Worm (Caenorhabditis elegans) whole organism, early embryonic: Measurements from ENCODE around the gene msp-31.

Experiments used
- B0310.2 ChIP-seq: sonication (generic microtip); optimal IDR thresholded peaks from 2 replicates; lab custom pipeline; 2016; ENCODE audit warnings: mild to moderate bottlenecking, missing genetic modification characterization, missing compliant biosample characterization
- F13C5.2 ChIP-seq: sonication (generic microtip); optimal IDR thresholded peaks from 2 replicates; lab custom pipeline; 2017; ENCODE audit warnings: mild to moderate bottlenecking, missing genetic modification characterization, inconsistent platforms, missing compliant biosample characterization
- aly-1 ChIP-seq: sonication (generic microtip); optimal IDR thresholded peaks from 2 replicates; lab custom pipeline; 2016; ENCODE audit warnings: missing genetic modification characterization, missing compliant biosample characterization
- ama-1 ChIP-seq: fragments of 150-350 bp; optimal IDR thresholded peaks from 2 replicates; lab custom pipeline; 2014
- ceh-13 ChIP-seq: fragments of 200-800 bp; sonication (Bioruptor generic); optimal IDR thresholded peaks from 2 replicates; lab custom pipeline; 2018; ENCODE audit warnings: mild to moderate bottlenecking, missing genetic modification characterization, missing compliant biosample characterization
- ceh-36 ChIP-seq: sonication (generic microtip); optimal IDR thresholded peaks from 2 replicates; lab custom pipeline; 2016; ENCODE audit warnings: missing genetic modification characterization, inconsistent platforms, missing compliant biosample characterization
- ets-7 ChIP-seq: sonication (generic microtip); optimal IDR thresholded peaks from 2 replicates; lab custom pipeline; 2016; ENCODE audit warnings: missing genotype, missing genetic modification characterization, missing compliant biosample characterization
- flt-1 ChIP-seq: fragments of 200-800 bp; sonication (Bioruptor generic); IDR thresholded peaks from 2 replicates; pipeline ENCODE4 v1.3.6; 2022; ENCODE audit warnings: missing genetic modification characterization, missing compliant biosample characterization
- hmbx-1 ChIP-seq: sonication (generic microtip); optimal IDR thresholded peaks from 2 replicates; lab custom pipeline; 2016; ENCODE audit warnings: mild to moderate bottlenecking, missing genetic modification characterization, missing compliant biosample characterization
- hmg-4 ChIP-seq: fragments of 200-800 bp; sonication (Bioruptor generic); optimal IDR thresholded peaks from 2 replicates; lab custom pipeline; 2018; ENCODE audit warnings: mild to moderate bottlenecking, missing genetic modification characterization, missing compliant biosample characterization
- hnd-1 ChIP-seq: sonication (generic microtip); optimal IDR thresholded peaks from 2 replicates; lab custom pipeline; 2016; ENCODE audit warnings: missing genetic modification characterization, missing compliant biosample characterization
- pes-1 ChIP-seq: fragments of 200-800 bp; sonication (Bioruptor generic); IDR thresholded peaks from 2 replicates; pipeline ENCODE4 v1.3.6; 2022; ENCODE audit warnings: missing genetic modification reagents, missing genetic modification characterization, missing compliant biosample characterization
- scrt-1 ChIP-seq: fragments of 200-800 bp; sonication (Bioruptor generic); IDR thresholded peaks from 2 replicates; pipeline ENCODE4 v1.3.6; 2022; ENCODE audit warnings: missing genetic modification characterization, missing compliant biosample characterization
- sea-1 ChIP-seq: fragments of 200-800 bp; sonication (Bioruptor generic); conservative IDR thresholded peaks from 2 replicates; pipeline ENCODE4 v1.3.6; 2022; ENCODE audit warnings: missing genetic modification characterization, missing compliant biosample characterization
- tbx-11 ChIP-seq: fragments of 200-800 bp; sonication (Bioruptor generic); IDR thresholded peaks from 2 replicates; pipeline ENCODE4 v1.3.6; 2022; ENCODE audit warnings: missing genetic modification characterization, missing compliant biosample characterization
- tbx-37 ChIP-seq: fragments of 200-800 bp; sonication (Bioruptor generic); conservative IDR thresholded peaks from 2 replicates; pipeline ENCODE4 v1.3.6; 2022; ENCODE audit warnings: missing genetic modification reagents, missing genetic modification characterization, missing compliant biosample characterization
- tra-4 ChIP-seq: sonication (generic microtip); optimal IDR thresholded peaks from 2 replicates; lab custom pipeline; 2017; ENCODE audit warnings: missing genetic modification characterization, missing compliant biosample characterization

msp-31 gene

DNA sequence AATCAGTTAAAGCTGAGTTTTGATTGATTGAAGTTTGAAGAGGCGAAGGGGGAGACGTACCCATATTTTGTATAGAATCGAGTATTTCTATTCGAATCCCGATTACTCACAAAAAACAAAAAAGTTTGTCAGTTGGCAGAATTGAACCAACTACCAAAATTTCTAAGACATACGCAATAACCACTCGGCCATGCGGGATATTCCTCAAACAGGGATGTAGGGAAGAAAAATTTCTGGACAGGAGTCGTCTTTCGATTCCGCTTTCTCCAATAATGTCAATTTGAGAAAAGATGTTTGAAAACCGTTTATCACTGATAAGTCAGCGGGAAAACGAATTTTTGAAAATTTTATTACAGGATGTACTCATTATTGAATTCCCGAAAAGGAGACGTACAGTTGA lies 12.0 kb upstream of the msp-31 start:
- TF ChIP-seq flt-1 (GFP tag; lab: Robert Waterston, UW) (peak; percentile 71), sea-1 (GFP tag; lab: Robert Waterston, UW) (0 out of 2 replicates have a peak, but pooled peaks have one; percentile 52), pes-1 (GFP tag; lab: Robert Waterston, UW) (peak; percentile 75; the same call in 1 of the 2 replicates), tbx-37 (peak; percentile 64), tbx-11 (GFP tag; lab: Robert Waterston, UW) (peak; percentile 64; the same call in 1 of the 2 replicates)

DNA sequence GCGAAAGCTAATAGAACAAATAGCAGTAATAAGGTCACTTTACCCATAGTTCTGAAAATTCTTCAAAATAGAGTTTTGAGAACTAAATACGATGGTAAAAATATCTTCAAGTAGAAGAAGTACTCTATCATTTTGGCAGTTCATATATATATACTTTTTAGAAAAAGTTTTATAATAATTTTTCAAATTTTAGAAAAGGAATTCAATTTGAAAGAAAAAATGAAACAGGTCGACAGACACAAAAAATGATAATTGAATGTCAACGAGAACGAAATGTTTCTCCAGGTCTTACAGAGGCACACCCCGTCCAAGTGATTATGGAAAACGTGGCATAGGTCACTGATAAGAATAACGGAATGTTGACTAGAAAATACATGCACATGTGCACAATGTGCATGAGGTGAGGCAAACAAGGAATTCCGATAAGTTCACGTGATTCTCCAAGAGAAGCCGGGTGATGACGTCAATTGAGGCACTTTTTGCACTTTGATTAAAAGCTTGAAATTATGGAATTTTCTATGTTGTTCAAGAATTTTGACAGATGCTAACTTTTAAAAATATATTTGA lies 8.9 kb upstream of the msp-31 start, which contains the start of gene aagr-2:
Gene aagr-2 (minus strand): TSS at position 51 of the 567 bp plus-strand sequence.
- no peak for TF ChIP-seq aly-1 (tag; lab: Kevin White, UChicago)
- TF ChIP-seq pes-1 (GFP tag; lab: Robert Waterston, UW): no peak
- TF ChIP-seq tbx-11 (GFP tag; lab: Robert Waterston, UW): no peak
- TF ChIP-seq ceh-13 (GFP tag; lab: Kevin White, UChicago): no peak
- no peak for TF ChIP-seq scrt-1

DNA sequence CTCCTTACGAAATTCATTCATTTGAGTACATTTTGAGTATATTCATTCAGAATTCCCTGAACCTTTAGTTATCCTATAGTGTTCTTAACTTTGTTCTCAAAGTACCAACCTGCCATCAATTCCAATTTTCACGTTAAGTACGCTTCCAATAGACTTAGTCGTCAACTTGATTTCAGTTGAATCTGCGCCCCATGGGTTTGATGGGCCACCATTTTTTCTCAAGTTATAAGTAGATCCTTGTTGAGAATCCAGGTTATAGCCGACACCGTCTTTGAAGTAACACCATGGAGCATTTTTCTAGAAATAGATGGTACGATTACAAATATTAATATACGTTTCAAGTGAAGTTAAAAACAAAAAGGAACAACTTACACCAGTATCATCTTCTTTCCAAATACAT lies 8.4 kb upstream of the msp-31 start:
- TF ChIP-seq B0310.2 (tag; lab: Kevin White, UChicago) (no peak), scrt-1 (no peak)

DNA sequence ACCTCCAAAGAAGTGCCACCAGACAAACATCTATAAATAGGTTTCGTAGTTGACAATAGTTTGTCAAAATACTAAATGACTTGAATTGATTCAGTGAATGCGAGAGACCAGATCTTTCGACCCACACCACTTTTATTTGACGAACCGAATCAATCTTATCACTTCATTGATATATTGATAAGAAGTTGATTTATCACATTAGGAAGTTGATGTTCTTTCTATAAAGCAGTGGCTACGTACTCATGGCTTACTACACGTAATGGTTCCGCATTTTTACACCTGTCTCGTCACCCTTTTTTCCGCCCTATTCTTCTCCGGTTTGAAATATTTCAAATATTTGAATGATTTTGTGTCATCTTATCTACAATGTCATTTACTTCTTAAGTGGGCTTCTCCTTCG lies 4.2 kb upstream of the msp-31 start:
- TF ChIP-seq ama-1 (lab: Kevin White, UChicago): no peak
- TF ChIP-seq tbx-37: no peak
- TF ChIP-seq ets-7 (tag; lab: Kevin White, UChicago): no peak
- no peak for TF ChIP-seq ceh-36

DNA sequence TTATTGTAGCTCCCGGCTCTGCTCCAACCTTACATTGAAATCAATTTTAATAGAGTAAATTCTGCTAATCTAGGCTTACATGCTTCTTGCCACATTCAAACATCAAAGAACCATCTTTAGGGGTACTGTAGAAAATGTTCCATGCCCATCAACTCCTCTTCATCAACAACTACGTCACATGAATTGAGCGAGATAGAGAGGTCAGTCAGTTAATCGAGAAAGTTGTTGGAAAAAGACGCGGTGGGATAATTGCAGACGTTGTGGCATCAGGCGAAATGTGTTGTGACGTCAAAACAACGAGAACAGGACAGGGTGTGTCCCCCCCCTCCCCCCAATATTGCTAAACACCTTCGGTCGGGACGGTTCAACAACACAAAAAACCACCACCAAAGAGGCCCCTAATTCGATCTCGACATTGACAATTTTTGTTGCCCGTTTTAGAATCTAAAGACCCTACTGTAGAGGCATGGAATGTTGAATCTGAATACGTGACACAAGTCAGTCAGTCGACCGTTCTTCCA lies 2.2 kb upstream of the msp-31 start:
- TF ChIP-seq sea-1 (GFP tag; lab: Robert Waterston, UW): no peak
- TF ChIP-seq ceh-36: no peak
- no peak for TF ChIP-seq aly-1 (tag; lab: Kevin White, UChicago)
- TF ChIP-seq ets-7 (tag; lab: Kevin White, UChicago): no peak
- TF ChIP-seq tbx-11 (GFP tag; lab: Robert Waterston, UW): no peak
- TF ChIP-seq tbx-37: no peak
- no peak for TF ChIP-seq pes-1 (GFP tag; lab: Robert Waterston, UW)
- no peak for TF ChIP-seq hmbx-1 (tag; lab: Kevin White, UChicago)
- no peak for TF ChIP-seq hnd-1 (tag; lab: Kevin White, UChicago)
- no peak for TF ChIP-seq ceh-13 (GFP tag; lab: Kevin White, UChicago)
- TF ChIP-seq F13C5.2 (tag; lab: Kevin White, UChicago): no peak
- no peak for TF ChIP-seq tra-4 (tag; lab: Kevin White, UChicago)

DNA sequence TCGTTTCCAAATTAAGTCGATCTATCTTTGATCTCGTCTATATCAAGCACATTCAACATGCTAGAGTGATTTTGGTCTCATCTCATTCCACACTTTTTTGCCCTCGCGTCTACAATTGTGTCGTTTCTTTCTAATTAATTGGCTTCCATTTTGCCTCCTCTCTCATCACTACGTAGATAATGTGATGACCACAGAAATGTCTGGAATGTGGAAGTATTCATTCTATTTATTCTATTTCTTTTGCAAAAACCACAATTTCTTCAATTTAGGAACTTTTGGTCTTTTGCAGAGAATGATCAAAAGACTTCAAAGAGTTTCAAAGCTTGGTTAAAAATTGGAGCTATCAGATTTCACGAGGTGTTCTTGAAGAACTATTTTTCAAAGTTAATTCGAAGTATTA lies 790 bp downstream of the msp-31 start:
- no peak for TF ChIP-seq ama-1 (lab: Kevin White, UChicago)
- TF ChIP-seq ceh-36: no peak
- TF ChIP-seq tbx-37: no peak

DNA sequence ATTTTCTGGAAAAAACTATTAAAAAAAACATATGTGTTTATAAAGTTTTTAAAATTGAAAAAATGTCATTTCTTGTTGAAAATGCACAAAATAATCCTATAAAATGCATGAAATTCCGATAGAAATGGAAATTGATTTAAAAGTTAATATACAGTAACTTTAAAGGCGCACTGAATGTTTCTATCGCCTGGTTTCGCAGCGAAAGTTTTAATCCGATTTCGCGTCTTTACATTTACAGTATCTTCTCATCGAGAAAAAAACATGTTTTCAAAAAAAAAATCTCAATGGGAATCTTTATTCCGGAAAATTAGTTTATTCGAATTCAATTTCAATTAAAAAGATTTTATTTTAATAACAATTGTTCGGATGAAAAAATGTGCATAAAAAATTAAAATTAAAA lies 2.1 kb downstream of the msp-31 start, which contains the start of gene R05F9.11:
Gene R05F9.11 (minus strand): TSS at position 5 of the 400 bp plus-strand sequence.
- TF ChIP-seq tra-4 (tag; lab: Kevin White, UChicago) (no peak), hmbx-1 (tag; lab: Kevin White, UChicago) (no peak), hnd-1 (tag; lab: Kevin White, UChicago) (no peak), aly-1 (tag; lab: Kevin White, UChicago) (no peak), ama-1 (lab: Kevin White, UChicago) (no peak), hmg-4 (GFP tag; lab: Kevin White, UChicago) (no peak), pes-1 (GFP tag; lab: Robert Waterston, UW) (no peak), flt-1 (GFP tag; lab: Robert Waterston, UW) (no peak), F13C5.2 (tag; lab: Kevin White, UChicago) (no peak), scrt-1 (no peak), ceh-13 (GFP tag; lab: Kevin White, UChicago) (no peak), ceh-36 (no peak), tbx-37 (no peak), ets-7 (tag; lab: Kevin White, UChicago) (no peak), tbx-11 (GFP tag; lab: Robert Waterston, UW) (no peak), sea-1 (GFP tag; lab: Robert Waterston, UW) (no peak), B0310.2 (tag; lab: Kevin White, UChicago) (no peak)

DNA sequence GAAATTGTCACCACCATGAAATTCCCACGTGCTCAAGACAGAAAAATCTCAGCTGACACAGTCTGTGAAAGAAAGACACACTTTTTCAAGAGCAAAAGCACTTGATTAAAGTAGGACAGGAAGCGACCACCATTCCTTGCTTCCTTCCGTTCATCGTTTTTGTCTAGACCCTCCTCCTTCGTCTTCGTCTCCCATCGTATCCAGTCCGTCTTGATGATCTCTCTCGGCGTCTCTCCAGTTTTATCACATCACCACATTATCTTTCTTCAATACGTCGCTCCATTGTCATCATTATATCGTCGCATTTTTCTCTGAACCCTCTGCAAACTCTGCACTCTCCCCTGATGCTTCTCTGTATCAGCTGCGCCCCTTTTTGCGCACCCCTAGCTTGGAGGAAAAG lies 8.2 kb downstream of the msp-31 start:
- TF ChIP-seq aly-1 (tag; lab: Kevin White, UChicago) (no peak), tbx-11 (GFP tag; lab: Robert Waterston, UW) (no peak), ceh-36 (no peak), sea-1 (GFP tag; lab: Robert Waterston, UW) (no peak), hmbx-1 (tag; lab: Kevin White, UChicago) (no peak), F13C5.2 (tag; lab: Kevin White, UChicago) (no peak), tra-4 (tag; lab: Kevin White, UChicago) (no peak), ceh-13 (GFP tag; lab: Kevin White, UChicago) (no peak), scrt-1 (no peak), tbx-37 (no peak), pes-1 (GFP tag; lab: Robert Waterston, UW) (no peak), B0310.2 (tag; lab: Kevin White, UChicago) (no peak), hmg-4 (GFP tag; lab: Kevin White, UChicago) (no peak), hnd-1 (tag; lab: Kevin White, UChicago) (no peak), flt-1 (GFP tag; lab: Robert Waterston, UW) (no peak), ama-1 (lab: Kevin White, UChicago) (no peak)
